Worm (Caenorhabditis elegans): ENCODE measurements around the gene ttbk-8.2.

The ttbk-8.2 gene

ce11 chrIV:5660239-5660638 is 28.5 kb downstream of the ttbk-8.2 start, which contains the start of gene skn-1 (continued):
- TF ChIP-seq lin-40 (tag; optimal IDR thresholded peaks at IDR 0.05) (no peak), ztf-18 (tag; optimal IDR thresholded peaks at IDR 0.05) (no peak), repo-1 (tag; optimal IDR thresholded peaks at IDR 0.05) (peak; percentile 52), nfya-2 (GFP tag; IDR thresholded peaks at IDR 0.05) (no peak), cebp-1 (GFP tag; IDR thresholded peaks at IDR 0.05) (0 out of 2 replicates have a peak, but pooled peaks have one; percentile 20), cebp-1 (tag; optimal IDR thresholded peaks at IDR 0.05) (peak; percentile 13), hmg-1.2 (GFP tag; IDR thresholded peaks at IDR 0.05) (no peak), Y53F4B.3 (GFP tag; IDR thresholded peaks at IDR 0.05) (no peak), rpc-1 (optimal IDR thresholded peaks at IDR 0.05) (no peak), rpc-1 (tag; optimal IDR thresholded peaks at IDR 0.05) (no peak), cebp-2 (GFP tag; IDR thresholded peaks at IDR 0.05) (no peak), F49E8.2 (tag; optimal IDR thresholded peaks at IDR 0.05; ENCODE audit: insufficient read depth) (no peak), lsy-27 (tag; optimal IDR thresholded peaks at IDR 0.05; ENCODE audit: borderline replicate concordance, insufficient read depth) (no peak), efl-1 (GFP tag; optimal IDR thresholded peaks at IDR 0.05) (no peak), ekl-4 (GFP tag; IDR thresholded peaks at IDR 0.05) (no peak), B0336.3 (GFP tag; IDR thresholded peaks at IDR 0.05) (peak; percentile 26; the same call in 1 of the 2 replicates), madf-3 (GFP tag; IDR thresholded peaks at IDR 0.05) (0 out of 2 replicates have a peak, but pooled peaks have one; percentile 32), snpc-1.3 (tag; optimal IDR thresholded peaks at IDR 0.05; ENCODE audit: insufficient read depth) (no peak), F55B11.4 (tag; optimal IDR thresholded peaks at IDR 0.05; ENCODE audit: borderline replicate concordance, insufficient read depth) (no peak), Y95B8A.8 (GFP tag; IDR thresholded peaks at IDR 0.05) (no peak), Y79H2A.3 (GFP tag; conservative IDR thresholded peaks at IDR 0.05) (no peak), F52B5.7 (tag; optimal IDR thresholded peaks at IDR 0.05) (no peak), hlh-26 (GFP tag; conservative IDR thresholded peaks at IDR 0.05) (no peak), Y67H2A.10 (GFP tag; conservative IDR thresholded peaks at IDR 0.05) (no peak)

DNA sequence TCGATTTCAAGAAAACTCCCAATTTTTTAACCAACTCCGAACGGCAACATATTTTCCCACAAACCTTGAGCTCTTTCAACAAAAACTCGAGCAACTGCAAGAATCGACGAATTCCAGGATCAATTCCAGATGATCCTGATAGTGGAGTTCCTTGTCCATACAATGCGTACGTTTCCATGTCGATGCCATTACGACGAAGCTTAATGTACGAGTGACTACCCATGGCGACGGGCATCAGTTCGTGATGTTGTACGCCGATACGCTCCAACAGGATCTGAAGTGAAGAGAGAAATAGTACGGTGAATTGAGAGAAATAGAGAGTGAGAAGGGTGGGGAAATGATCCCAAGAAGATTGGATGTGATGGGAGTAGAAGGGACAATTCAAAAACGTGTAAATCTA is 30.3 kb downstream of the ttbk-8.2 start:
- no peak for TF ChIP-seq nhr-80 (tag; optimal IDR thresholded peaks at IDR 0.05)
- no peak for TF ChIP-seq lin-54 (GFP tag; optimal IDR thresholded peaks at IDR 0.05)
- TF ChIP-seq hmg-1.2 (GFP tag; IDR thresholded peaks at IDR 0.05), result 0 out of 2 replicates have a peak, but pooled peaks have one; percentile 14
- TF ChIP-seq D2030.7 (GFP tag; IDR thresholded peaks at IDR 0.05), result no peak
- TF ChIP-seq ceh-27 (GFP tag; optimal IDR thresholded peaks at IDR 0.05), result no peak
- no peak for TF ChIP-seq sdz-38 (tag; optimal IDR thresholded peaks at IDR 0.05)
- no peak for TF ChIP-seq B0035.1 (tag; optimal IDR thresholded peaks at IDR 0.05)
- no peak for TF ChIP-seq ztf-25 (GFP tag; IDR thresholded peaks at IDR 0.05)

ce11 chrIV:5662886-5663285 is 31.2 kb downstream of the ttbk-8.2 start:
- 0 out of 2 replicates have a peak, but pooled peaks have one; percentile 15 for TF ChIP-seq C06A6.2 (GFP tag; conservative IDR thresholded peaks at IDR 0.05)
- TF ChIP-seq F39B2.1 (GFP tag; IDR thresholded peaks at IDR 0.05), result no peak

- no peak for TF ChIP-seq him-1 (tag; optimal IDR thresholded peaks at IDR 0.05)
- TF ChIP-seq lin-35 (GFP tag; optimal IDR thresholded peaks at IDR 0.05), result no peak
- TF ChIP-seq nfyb-1 (GFP tag; IDR thresholded peaks at IDR 0.05), result peak; percentile 62
- TF ChIP-seq sdz-38 (tag; optimal IDR thresholded peaks at IDR 0.05), result no peak
- peak; percentile 7 for TF ChIP-seq F52B5.7 (tag; optimal IDR thresholded peaks at IDR 0.05)
- TF ChIP-seq ets-4 (GFP tag; optimal IDR thresholded peaks at IDR 0.05), result peak; percentile 28
- TF ChIP-seq nhr-80 (tag; optimal IDR thresholded peaks at IDR 0.05), result peak; percentile 12
- TF ChIP-seq Y53G8AR.9 (GFP tag; conservative IDR thresholded peaks at IDR 0.05), result peak; percentile 57; the same call in 1 of the 2 replicates
- peak; percentile 25; the same call in 1 of the 2 replicates for TF ChIP-seq dox-1 (GFP tag; IDR thresholded peaks at IDR 0.05)
- TF ChIP-seq B0336.3 (GFP tag; IDR thresholded peaks at IDR 0.05), result peak; percentile 57; the same call in 1 of the 2 replicates
- peak; percentile 37; the same call in 1 of the 2 replicates for TF ChIP-seq madf-6 (GFP tag; IDR thresholded peaks at IDR 0.05)
- 0 out of 2 replicates have a peak, but pooled peaks have one; percentile 29 for TF ChIP-seq pbrm-1 (GFP tag; IDR thresholded peaks at IDR 0.05)
- peak; percentile 14 for TF ChIP-seq nhr-90 (tag; optimal IDR thresholded peaks at IDR 0.05)
- TF ChIP-seq let-607 (tag; optimal IDR thresholded peaks at IDR 0.05), result peak in 1 of 2 experiments; percentile 20
- TF ChIP-seq attf-5 (GFP tag; optimal IDR thresholded peaks at IDR 0.05), result no peak
These were observed 32.8 kb downstream of the ttbk-8.2 start, which contains the start of gene bec-1 for ce11 chrIV:5664375-5665004. TSS of gene bec-1 (minus strand) at chrIV:5664425.
